Fruit fly (Drosophila melanogaster) whole organism, embryonic: Measurements from ENCODE around the gene Gsc.

Experiments used
- BEAF-32 ChIP-seq: fragments of 200-800 bp; sonication (Bioruptor generic); optimal IDR thresholded peaks from 3 replicates; lab custom pipeline; 2017; ENCODE audit warnings: missing biosample characterization, missing genetic modification characterization, mild to moderate bottlenecking, moderate library complexity, missing genetic modification reagents
- Bdp1 ChIP-seq: fragments of 200-800 bp; sonication (Bioruptor generic); optimal IDR thresholded peaks from 3 replicates; lab custom pipeline; 2016; ENCODE audit warnings: missing biosample characterization, missing genetic modification characterization
- CG1024 ChIP-seq: fragments of 200-800 bp; sonication (Bioruptor generic); IDR thresholded peaks from 2 replicates; pipeline ENCODE4 v1.3.6; 2022; ENCODE audit warnings: missing biosample characterization, missing genetic modification characterization
- CG10267 ChIP-seq: fragments of 200-800 bp; sonication (Bioruptor generic); optimal IDR thresholded peaks from 2 replicates; lab custom pipeline; 2018; ENCODE audit warnings: missing biosample characterization, mild to moderate bottlenecking, missing genetic modification characterization, moderate library complexity
- CG10565 ChIP-seq: fragments of 200-800 bp; sonication (Bioruptor generic); optimal IDR thresholded peaks from 3 replicates; lab custom pipeline; 2016; ENCODE audit warnings: missing biosample characterization, mild to moderate bottlenecking, missing genetic modification characterization
- CG10979 ChIP-seq: fragments of 200-800 bp; sonication (Bioruptor generic); optimal IDR thresholded peaks from 2 replicates; lab custom pipeline; 2018; ENCODE audit warnings: missing biosample characterization, mild to moderate bottlenecking, missing genetic modification characterization, moderate library complexity
- CG12155 ChIP-seq: fragments of 200-800 bp; sonication (Bioruptor generic); optimal IDR thresholded peaks from 3 replicates; lab custom pipeline; 2016; ENCODE audit warnings: missing biosample characterization, missing genetic modification characterization
- CG12769 ChIP-seq: fragments of 200-800 bp; sonication (Bioruptor generic); optimal IDR thresholded peaks from 2 replicates; lab custom pipeline; 2019; ENCODE audit warnings: missing biosample characterization, mild to moderate bottlenecking, missing genetic modification characterization, moderate library complexity
- CG12942 ChIP-seq: fragments of 200-800 bp; sonication (Bioruptor generic); optimal IDR thresholded peaks from 3 replicates; lab custom pipeline; 2016; ENCODE audit warnings: missing biosample characterization, missing genetic modification characterization
- CG14014 ChIP-seq: fragments of 200-800 bp; sonication (Bioruptor generic); IDR thresholded peaks from 2 replicates; pipeline ENCODE4 v1.3.6; 2022; ENCODE audit warnings: missing biosample characterization, missing genetic modification characterization
- CG14050 ChIP-seq: fragments of 200-800 bp; sonication (Bioruptor generic); IDR thresholded peaks from 3 replicates; pipeline ENCODE4 v1.3.6; 2022; ENCODE audit warnings: missing biosample characterization, missing genetic modification characterization
- CG18011 ChIP-seq: fragments of 200-800 bp; sonication (Bioruptor generic); optimal IDR thresholded peaks from 2 replicates; lab custom pipeline; 2017; ENCODE audit warnings: missing biosample characterization, missing genetic modification characterization, mild to moderate bottlenecking, moderate library complexity, missing genotype
- CG2678 ChIP-seq: fragments of 200-800 bp; sonication (Bioruptor generic); optimal IDR thresholded peaks from 3 replicates; lab custom pipeline; 2019; ENCODE audit warnings: missing biosample characterization, mild to moderate bottlenecking, missing genetic modification characterization, moderate library complexity
- CG2712 ChIP-seq: fragments of 200-800 bp; optimal IDR thresholded peaks from 3 replicates; lab custom pipeline; 2019; ENCODE audit warnings: missing biosample characterization, mild to moderate bottlenecking, missing genetic modification characterization, moderate library complexity
- CG30403 ChIP-seq: fragments of 200-800 bp; sonication (Bioruptor generic); optimal IDR thresholded peaks from 3 replicates; lab custom pipeline; 2016; ENCODE audit warnings: missing biosample characterization, missing genetic modification characterization
- CG3726 ChIP-seq: fragments of 200-800 bp; sonication (Bioruptor generic); IDR thresholded peaks from 3 replicates; pipeline ENCODE4, ENCODE4 v1.3.6; 2022; ENCODE audit warnings: missing biosample characterization, missing genetic modification characterization
- CG4730 ChIP-seq: fragments of 200-800 bp; sonication (Bioruptor generic); IDR thresholded peaks from 2 replicates; pipeline ENCODE4 v1.3.6; 2022; ENCODE audit warnings: missing biosample characterization, missing genetic modification characterization
- CG9215 ChIP-seq: fragments of 200-800 bp; sonication (Bioruptor generic); IDR thresholded peaks from 2 replicates; pipeline ENCODE4 v1.3.6; 2022; ENCODE audit warnings: missing biosample characterization, missing genetic modification characterization
- Dfd ChIP-seq, 2 experiments: fragments of >200 bp; optimal IDR thresholded peaks; 2 replicates each; lab custom pipeline; 2017; ENCODE audit warnings: missing biosample characterization in 2 of 2, missing genetic modification characterization in 2 of 2
- Ets65A ChIP-seq: fragments of 200-800 bp; sonication (Bioruptor generic); peaks from one replicate; lab custom pipeline; 2016; ENCODE audit warnings: missing biosample characterization, missing genetic modification characterization
- Gug ChIP-seq: fragments of 200-800 bp; sonication (Bioruptor generic); IDR thresholded peaks from 4 replicates; pipeline ENCODE4 v1.3.6; 2022; ENCODE audit warnings: missing biosample characterization, missing genetic modification characterization
- Hr3 ChIP-seq: fragments of 200-800 bp; sonication (Bioruptor generic); optimal IDR thresholded peaks from 3 replicates; lab custom pipeline; 2016; ENCODE audit warnings: missing biosample characterization, missing genetic modification characterization
- Mrtf ChIP-seq: fragments of 200-800 bp; sonication (Bioruptor generic); IDR thresholded peaks from 3 replicates; pipeline ENCODE4 v1.3.6; 2022; ENCODE audit warnings: missing biosample characterization, missing genetic modification characterization
- Nf-YC ChIP-seq: fragments of 200-800 bp; optimal IDR thresholded peaks from 3 replicates; lab custom pipeline; 2019; ENCODE audit warnings: missing biosample characterization, mild to moderate bottlenecking, missing genetic modification characterization, moderate library complexity
- Rfx ChIP-seq: fragments of 200-800 bp; sonication (Bioruptor generic); IDR thresholded peaks from 2 replicates; pipeline ENCODE4 v1.3.6; 2022; ENCODE audit warnings: missing biosample characterization, missing genetic modification characterization
- Rx ChIP-seq: fragments of 200-800 bp; sonication (Bioruptor generic); IDR thresholded peaks from 2 replicates; pipeline ENCODE4 v1.3.6; 2022; ENCODE audit warnings: missing biosample characterization, missing genetic modification characterization
- Side ChIP-seq: fragments of 200-800 bp; sonication (Bioruptor generic); optimal IDR thresholded peaks from 2 replicates; lab custom pipeline; 2016; ENCODE audit warnings: missing biosample characterization, missing genetic modification characterization
- Sin3A ChIP-seq: fragments of >200 bp; optimal IDR thresholded peaks from 2 replicates; lab custom pipeline; 2018
- ara ChIP-seq: fragments of 200-800 bp; sonication (Bioruptor generic); IDR thresholded peaks from 2 replicates; pipeline ENCODE4 v1.3.6; 2022; ENCODE audit warnings: missing biosample characterization, missing genetic modification characterization
- ato ChIP-seq: fragments of 200-800 bp; sonication (Bioruptor generic); IDR thresholded peaks from 2 replicates; pipeline ENCODE4 v1.3.6; 2022; ENCODE audit warnings: missing biosample characterization, missing genetic modification characterization; ENCODE audit not compliant: partially characterized antibody
- bab2 ChIP-seq: fragments of 200-800 bp; sonication (Bioruptor generic); optimal IDR thresholded peaks from 2 replicates; lab custom pipeline; 2016; ENCODE audit warnings: missing biosample characterization, missing genetic modification characterization
- bbx ChIP-seq: fragments of 200-800 bp; sonication (Bioruptor generic); IDR thresholded peaks from 2 replicates; pipeline ENCODE4 v1.3.6; 2022; ENCODE audit warnings: missing biosample characterization, missing genetic modification characterization; ENCODE audit not compliant: partially characterized antibody
- bsh ChIP-seq, 2 experiments: fragments of 200-800 bp; sonication (Bioruptor generic); optimal IDR thresholded peaks; 2 replicates each; lab custom pipeline; 2017 to 2018; ENCODE audit warnings: mild to moderate bottlenecking in 2 of 2, missing biosample characterization in 2 of 2, missing genetic modification characterization in 2 of 2, moderate library complexity in 1 of 2
- chm ChIP-seq: fragments of 200-800 bp; sonication (Bioruptor generic); IDR thresholded peaks from 2 replicates; pipeline ENCODE4 v1.3.6; 2022; ENCODE audit warnings: missing biosample characterization, missing genetic modification characterization
- chn ChIP-seq: fragments of 200-800 bp; sonication (Bioruptor generic); optimal IDR thresholded peaks from 2 replicates; lab custom pipeline; 2016; ENCODE audit warnings: missing biosample characterization, missing genetic modification characterization
- disco-r ChIP-seq: fragments of 200-800 bp; sonication (Bioruptor generic); optimal IDR thresholded peaks from 2 replicates; lab custom pipeline; 2016; ENCODE audit warnings: missing biosample characterization, missing genetic modification characterization
- dmrt11E ChIP-seq: fragments of 200-800 bp; sonication (Bioruptor generic); optimal IDR thresholded peaks from 3 replicates; lab custom pipeline; 2018; ENCODE audit warnings: missing biosample characterization, mild to moderate bottlenecking, missing genetic modification characterization, moderate library complexity
- eve ChIP-seq, 2 experiments: fragments of >200 bp; optimal IDR thresholded peaks; 2 replicates each; lab custom pipeline; 2017; ENCODE audit warnings: missing biosample characterization in 2 of 2, missing genetic modification characterization in 2 of 2
- fd102C ChIP-seq: fragments of 200-800 bp; sonication (Bioruptor generic); optimal IDR thresholded peaks from 2 replicates; lab custom pipeline; 2018; ENCODE audit warnings: missing biosample characterization, mild to moderate bottlenecking, missing genetic modification characterization, moderate library complexity
- hth ChIP-seq: fragments of >200 bp; optimal IDR thresholded peaks from 2 replicates; lab custom pipeline; 2017; ENCODE audit warnings: inconsistent platforms
- jing ChIP-seq: fragments of 200-800 bp; sonication (Bioruptor generic); optimal IDR thresholded peaks from 2 replicates; lab custom pipeline; 2018; ENCODE audit warnings: missing biosample characterization, mild to moderate bottlenecking, missing genetic modification characterization
- knrl ChIP-seq: fragments of 200-800 bp; sonication (Bioruptor generic); IDR thresholded peaks from 3 replicates; pipeline ENCODE4 v1.3.6; 2022; ENCODE audit warnings: missing biosample characterization, missing genetic modification characterization; ENCODE audit not compliant: partially characterized antibody
- oc ChIP-seq: fragments of 200-800 bp; sonication (Bioruptor generic); optimal IDR thresholded peaks from 2 replicates; lab custom pipeline; 2018; ENCODE audit warnings: missing biosample characterization, mild to moderate bottlenecking, missing genetic modification characterization, moderate library complexity
- otp ChIP-seq: fragments of 200-800 bp; sonication (Bioruptor generic); IDR thresholded peaks from 3 replicates; pipeline ENCODE4, ENCODE4 v1.3.6; 2022; ENCODE audit warnings: missing biosample characterization, missing genetic modification characterization
- pan ChIP-seq, 4 experiments: fragments of >200 bp in 3 of 4; fragments of 200-800 bp in 1 of 4; sonication (Bioruptor generic) in 1 of 4; optimal IDR thresholded peaks in 3 of 4; IDR thresholded peaks in 1 of 4; 2 replicates each; pipeline versions ENCODE4 v1.3.6 to Lab custom; 2017 to 2022; ENCODE audit warnings: missing biosample characterization in 2 of 4, missing genetic modification characterization in 2 of 4, mixed read lengths in 1 of 4
- ranshi ChIP-seq: fragments of 200-800 bp; sonication (Bioruptor generic); IDR thresholded peaks from 2 replicates; pipeline ENCODE4 v1.3.6; 2022; ENCODE audit warnings: missing biosample characterization, missing genetic modification characterization
- row ChIP-seq: fragments of 200-800 bp; sonication (Bioruptor generic); IDR thresholded peaks from 3 replicates; pipeline ENCODE4 v1.3.6; 2022; ENCODE audit warnings: missing biosample characterization, missing genetic modification characterization
- sens ChIP-seq: fragments of 200-800 bp; sonication (Bioruptor generic); peaks from one replicate; lab custom pipeline; 2016; ENCODE audit warnings: missing biosample characterization, missing genetic modification characterization
- sob ChIP-seq: fragments of 200-800 bp; sonication (Bioruptor generic); IDR thresholded peaks from 2 replicates; pipeline ENCODE4 v1.3.6; 2022; ENCODE audit warnings: missing biosample characterization, missing genetic modification characterization
- tx ChIP-seq: fragments of 200-800 bp; sonication (Bioruptor generic); optimal IDR thresholded peaks from 2 replicates; lab custom pipeline; 2016; ENCODE audit warnings: missing biosample characterization, missing genetic modification characterization
- unc-4 ChIP-seq: fragments of 200-800 bp; sonication (Bioruptor generic); IDR thresholded peaks from 2 replicates; pipeline ENCODE4 v1.3.6; 2022; ENCODE audit warnings: missing biosample characterization, missing genetic modification characterization; ENCODE audit not compliant: partially characterized antibody
- vfl ChIP-seq: fragments of 200-800 bp; sonication (Bioruptor generic); optimal IDR thresholded peaks from 2 replicates; lab custom pipeline; 2016; ENCODE audit warnings: missing biosample characterization, missing genetic modification characterization

Gene Gsc

DNA sequence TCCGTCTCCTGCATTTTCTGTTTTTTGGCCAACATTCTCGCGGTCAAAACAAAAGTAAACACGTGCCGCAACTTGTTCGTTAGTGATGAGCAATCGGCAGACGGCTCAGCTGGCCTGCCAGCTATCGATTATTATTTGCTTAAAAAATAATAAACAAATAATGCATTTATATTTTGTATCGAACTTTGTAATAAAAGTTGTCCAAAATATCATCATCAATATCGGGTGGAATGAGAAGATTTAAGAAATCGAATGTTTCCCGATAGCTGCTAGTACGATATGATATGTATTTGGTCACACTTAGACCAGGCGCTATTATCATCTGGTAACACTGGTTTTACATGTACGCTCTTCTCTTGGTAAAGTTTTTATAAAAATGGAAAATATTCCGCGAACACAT, 26.5 kb downstream of the Gsc start, which contains the start of the genes Nle and Sf3b1 (continued):
- TF ChIP-seq sens (peak; percentile 80), unc-4 (peak; percentile 97), CG10565 (GFP tag; lab: Kevin White, UChicago) (no peak), CG2678 (no peak), CG12942 (peak; percentile 12), ara (GFP tag; lab: Robert Waterston, UW) (no peak), knrl (GFP tag; lab: Robert Waterston, UW) (peak; percentile 96), Bdp1 (GFP tag; lab: Kevin White, UChicago) (peak; percentile 46), otp (no peak), fd102C (GFP tag; lab: Kevin White, UChicago) (no peak), pan (optimal IDR thresholded peaks at IDR 0.05; lab: Kevin White, UChicago) (no peak), pan (GFP tag; optimal IDR thresholded peaks at IDR 0.05 in 1 of 2, IDR thresholded peaks at IDR 0.05 in 1 of 2) (peak in 1 of 2 experiments; percentile 34), CG10979 (tag; lab: Kevin White, UChicago) (peak; percentile 47), Rx (GFP tag; lab: Robert Waterston, UW) (no peak), vfl (GFP tag; lab: Kevin White, UChicago) (peak; percentile 67), Ets65A (GFP tag; lab: Kevin White, UChicago) (peak; percentile 91), Dfd (GFP tag; optimal IDR thresholded peaks at IDR 0.05; lab: Kevin White, UChicago) (no peak), bbx (peak; percentile 84), CG1024 (GFP tag; lab: Robert Waterston, UW) (no peak), CG4730 (no peak), CG9215 (GFP tag; lab: Robert Waterston, UW) (peak; percentile 65), Rfx (GFP tag; lab: Robert Waterston, UW) (peak; percentile 41), ranshi (no peak), Side (GFP tag; lab: Kevin White, UChicago) (peak; percentile 8), bsh (GFP tag; optimal IDR thresholded peaks at IDR 0.05; lab: Kevin White, UChicago) (no peak), CG10267 (tag; lab: Kevin White, UChicago) (peak; percentile 80), CG30403 (GFP tag; lab: Kevin White, UChicago) (peak; percentile 72), CG12155 (GFP tag; lab: Kevin White, UChicago) (peak; percentile 37), sob (GFP tag; lab: Robert Waterston, UW) (0 out of 2 replicates have a peak, but pooled peaks have one; percentile 20), Gug (peak; percentile 27; the same call in 1 of the 4 replicates), hth (lab: Kevin White, UChicago) (no peak), dmrt11E (tag; lab: Kevin White, UChicago) (peak; percentile 36), chm (GFP tag; lab: Robert Waterston, UW) (no peak), Nf-YC (tag; lab: Kevin White, UChicago) (peak; percentile 74), Hr3 (GFP tag; lab: Kevin White, UChicago) (peak; percentile 39), jing (GFP tag; lab: Kevin White, UChicago) (no peak), CG3726 (GFP tag; lab: Robert Waterston, UW) (no peak), CG14050 (GFP tag; lab: Robert Waterston, UW) (no peak), tx (GFP tag; lab: Kevin White, UChicago) (no peak), eve (GFP tag; optimal IDR thresholded peaks at IDR 0.05; lab: Kevin White, UChicago) (no peak), CG18011 (GFP tag; lab: Kevin White, UChicago) (peak; percentile 53), Mrtf (GFP tag; lab: Robert Waterston, UW) (no peak), CG12769 (no peak), disco-r (no peak), ato (peak; percentile 70), CG14014 (GFP tag; lab: Robert Waterston, UW) (no peak), row (GFP tag; lab: Robert Waterston, UW) (peak; percentile 88), bab2 (GFP tag; lab: Kevin White, UChicago) (no peak), oc (tag; lab: Kevin White, UChicago) (no peak), CG2712 (tag; lab: Kevin White, UChicago) (peak; percentile 76), Sin3A (lab: Kevin White, UChicago) (peak; percentile 81), chn (GFP tag; lab: Kevin White, UChicago) (peak; percentile 47), BEAF-32 (GFP tag; lab: Kevin White, UChicago) (peak; percentile 96)
